Worm (Caenorhabditis elegans): ENCODE data around the gene pals-27.

DNA sequence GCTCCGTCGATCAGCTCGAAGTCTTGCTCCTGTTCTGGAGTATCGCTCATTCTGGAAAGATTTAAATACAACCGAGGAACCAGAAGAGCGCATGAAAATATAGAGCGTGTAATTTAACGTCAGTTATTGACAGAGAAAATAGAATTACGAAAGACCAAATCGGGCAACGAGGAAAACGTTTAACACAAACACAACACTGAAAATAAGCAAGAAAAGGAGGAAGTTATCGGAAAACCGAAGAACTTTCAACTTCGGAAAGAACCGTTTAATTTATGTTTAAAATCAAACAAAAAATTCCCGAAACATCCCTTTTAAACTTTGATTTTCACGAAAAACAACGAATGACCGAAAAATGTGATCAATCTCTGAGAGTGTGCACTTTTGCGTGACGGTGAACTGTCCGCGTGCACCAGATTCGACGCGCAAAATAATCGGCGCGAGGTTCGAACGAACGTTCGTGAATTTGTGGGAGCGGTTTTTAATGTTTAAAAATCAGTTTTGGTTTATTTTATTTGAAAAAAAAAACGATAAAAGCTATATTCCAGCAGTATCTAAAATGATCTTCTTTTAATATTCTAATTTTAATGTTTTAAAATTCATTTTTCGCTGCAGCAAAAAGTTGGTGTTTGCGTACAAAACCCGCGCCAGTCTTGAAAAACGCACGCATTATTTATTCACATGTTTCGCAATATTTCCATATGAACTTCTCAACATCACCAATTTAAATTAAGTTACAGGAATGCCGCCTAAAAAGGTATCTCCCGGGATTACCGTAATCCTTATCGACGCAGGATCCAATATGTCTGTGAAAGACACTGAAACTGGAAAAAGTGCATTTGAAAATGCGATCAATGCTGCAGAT, 37.9 kb downstream of the pals-27 start, which contains the start of the genes R07E5.7 and cku-80:
- TF ChIP-seq nhr-10 (tag; optimal IDR thresholded peaks at IDR 0.05) (no peak), nhr-28 (tag; optimal IDR thresholded peaks at IDR 0.05) (peak; percentile 39), madf-9 (GFP tag; conservative IDR thresholded peaks at IDR 0.05) (no peak), unc-62 (GFP tag; optimal IDR thresholded peaks at IDR 0.05 in 1 of 2) (no peak), unc-62 (tag; optimal IDR thresholded peaks at IDR 0.05) (no peak), lin-29 (GFP tag; IDR thresholded peaks at IDR 0.05) (no peak), egl-43 (GFP tag; IDR thresholded peaks at IDR 0.05) (no peak), ama-1 (optimal IDR thresholded peaks at IDR 0.05) (peak; percentile 27), pha-4 (GFP tag; IDR thresholded peaks at IDR 0.05) (no peak), pha-4 (tag; optimal IDR thresholded peaks at IDR 0.05) (no peak), egl-27 (tag; optimal IDR thresholded peaks at IDR 0.05) (no peak), ceh-28 (tag; optimal IDR thresholded peaks at IDR 0.05) (no peak), zag-1 (tag; optimal IDR thresholded peaks at IDR 0.05) (no peak)
